Fruit fly (Drosophila melanogaster): ENCODE data around the gene CG6310.
A peak's percentile ranks its signal among the peaks of the same experiment; 100 is the strongest.

Gene CG6310

dm6 chr3L:11091943-11092609 lies 22.4 kb upstream of the CG6310 start (continued):
- TF ChIP-seq pb (GFP tag; optimal IDR thresholded peaks at IDR 0.05): peak; percentile 20
- TF ChIP-seq ara (GFP tag; IDR thresholded peaks at IDR 0.05): peak; percentile 52
- peak; percentile 57 for TF ChIP-seq Mes4 (GFP tag; optimal IDR thresholded peaks at IDR 0.05)
- TF ChIP-seq CG11695 (GFP tag; IDR thresholded peaks at IDR 0.05): 0 out of 3 replicates have a peak, but pooled peaks have one; percentile 15
- no peak for TF ChIP-seq NC2α (GFP tag; optimal IDR thresholded peaks at IDR 0.05)
- peak; percentile 48 for TF ChIP-seq lbe (GFP tag; optimal IDR thresholded peaks at IDR 0.05)
- peak; percentile 1 for TF ChIP-seq BEAF-32 (GFP tag; optimal IDR thresholded peaks at IDR 0.05)
- peak; percentile 14 for TF ChIP-seq Asciz (GFP tag; optimal IDR thresholded peaks at IDR 0.05)
- TF ChIP-seq sima (GFP tag; optimal IDR thresholded peaks at IDR 0.05): peak; percentile 25
- peak; percentile 24 for TF ChIP-seq CG2712 (tag; optimal IDR thresholded peaks at IDR 0.05)
- TF ChIP-seq lov (optimal IDR thresholded peaks at IDR 0.05): no peak
- TF ChIP-seq lov (GFP tag; IDR thresholded peaks at IDR 0.05): 0 out of 3 replicates have a peak, but pooled peaks have one; percentile 5
- peak; percentile 63 for TF ChIP-seq CHES-1-like (GFP tag; optimal IDR thresholded peaks at IDR 0.05)
- no peak for TF ChIP-seq dmrt99B (tag; optimal IDR thresholded peaks at IDR 0.05)
- peak; percentile 51 for TF ChIP-seq shn (GFP tag; optimal IDR thresholded peaks at IDR 0.05)
- TF ChIP-seq C15 (GFP tag; IDR thresholded peaks at IDR 0.05): no peak
- TF ChIP-seq vnd (GFP tag; IDR thresholded peaks at IDR 0.05; ENCODE audit: partially characterized antibody): no peak
- peak; percentile 19 for TF ChIP-seq gsb-n (tag; optimal IDR thresholded peaks at IDR 0.05)
- TF ChIP-seq hkb (optimal IDR thresholded peaks at IDR 0.05): no peak
- TF ChIP-seq hkb (GFP tag; IDR thresholded peaks at IDR 0.05): 0 out of 2 replicates have a peak, but pooled peaks have one; percentile 11
- TF ChIP-seq Bdp1 (GFP tag; optimal IDR thresholded peaks at IDR 0.05): peak; percentile 50
- no peak for TF ChIP-seq pita (GFP tag; optimal IDR thresholded peaks at IDR 0.05)
- TF ChIP-seq CG18011 (GFP tag; optimal IDR thresholded peaks at IDR 0.05): no peak
- TF ChIP-seq CG31224 (GFP tag; IDR thresholded peaks at IDR 0.05): no peak
- no peak for TF ChIP-seq CG10959 (GFP tag; IDR thresholded peaks at IDR 0.05)
- TF ChIP-seq CG17912 (GFP tag; optimal IDR thresholded peaks at IDR 0.05): peak; percentile 4
- no peak for TF ChIP-seq luna (GFP tag; optimal IDR thresholded peaks at IDR 0.05)
- TF ChIP-seq CG12219 (GFP tag; optimal IDR thresholded peaks at IDR 0.05): no peak
- TF ChIP-seq bbx (GFP tag; IDR thresholded peaks at IDR 0.05; ENCODE audit: partially characterized antibody): peak; percentile 48
- TF ChIP-seq HmgD (GFP tag; optimal IDR thresholded peaks at IDR 0.05): no peak
- peak; percentile 6 for TF ChIP-seq Oli (tag; optimal IDR thresholded peaks at IDR 0.05)
- no peak for TF ChIP-seq CG2202 (tag; optimal IDR thresholded peaks at IDR 0.05)
- TF ChIP-seq oc (tag; optimal IDR thresholded peaks at IDR 0.05): peak; percentile 62
- TF ChIP-seq cato (GFP tag; optimal IDR thresholded peaks at IDR 0.05; ENCODE audit: borderline replicate concordance): no peak
- TF ChIP-seq Max (GFP tag; optimal IDR thresholded peaks at IDR 0.05): peak; percentile 7
- TF ChIP-seq slbo (GFP tag; IDR thresholded peaks at IDR 0.05): peak; percentile 48
- no peak for TF ChIP-seq Nf-YA (GFP tag; IDR thresholded peaks at IDR 0.05)
- peak; percentile 53 for TF ChIP-seq CG8944 (GFP tag; optimal IDR thresholded peaks at IDR 0.05)
- peak; percentile 78 for TF ChIP-seq sob (GFP tag; IDR thresholded peaks at IDR 0.05)
- TF ChIP-seq CG1603 (tag; optimal IDR thresholded peaks at IDR 0.05): peak; percentile 32
- no peak for TF ChIP-seq dan (GFP tag; IDR thresholded peaks at IDR 0.05)
- no peak for TF ChIP-seq CG10366 (GFP tag; IDR thresholded peaks at IDR 0.05)
- peak in 1 of 2 experiments; percentile 66 for TF ChIP-seq Hr51 (GFP tag; optimal IDR thresholded peaks at IDR 0.05)
- TF ChIP-seq CG30431 (GFP tag; optimal IDR thresholded peaks at IDR 0.05): no peak
- TF ChIP-seq prd (optimal IDR thresholded peaks at IDR 0.05): no peak
- peak; percentile 52 for TF ChIP-seq prd (GFP tag; IDR thresholded peaks at IDR 0.05)
- TF ChIP-seq tup (GFP tag; optimal IDR thresholded peaks at IDR 0.05): no peak
- TF ChIP-seq ab (GFP tag; optimal IDR thresholded peaks at IDR 0.05): no peak
- TF ChIP-seq Hey (tag; optimal IDR thresholded peaks at IDR 0.05): no peak
- peak; percentile 35 for TF ChIP-seq CG4328 (GFP tag; optimal IDR thresholded peaks at IDR 0.05)
- peak; percentile 19 for TF ChIP-seq CG15601 (tag; optimal IDR thresholded peaks at IDR 0.05)
